Fruit fly (Drosophila melanogaster) whole organism, prepupa: ENCODE data around the gene IP3K2.

Experiments used
- CG10631 ChIP-seq: fragments of 200-800 bp; sonication (Bioruptor generic); optimal IDR thresholded peaks from 2 replicates; lab custom pipeline; 2016; ENCODE audit warnings: missing biosample characterization, missing genetic modification characterization
- CG6163 ChIP-seq: fragments of 200-800 bp; sonication (Bioruptor generic); IDR thresholded peaks from 3 replicates; pipeline ENCODE4 v1.3.6; 2022; ENCODE audit warnings: missing biosample characterization, missing genetic modification characterization
- CG7368 ChIP-seq: fragments of 200-800 bp; sonication (Bioruptor generic); optimal IDR thresholded peaks from 3 replicates; lab custom pipeline; 2016; ENCODE audit warnings: missing biosample characterization, missing genetic modification characterization
- CG9139 ChIP-seq: fragments of 200-800 bp; sonication (Bioruptor generic); optimal IDR thresholded peaks from 3 replicates; lab custom pipeline; 2017; ENCODE audit warnings: missing biosample characterization, mild to moderate bottlenecking, missing genetic modification characterization
- Hr39 ChIP-seq: fragments of 200-800 bp; sonication (Bioruptor generic); optimal IDR thresholded peaks from 2 replicates; lab custom pipeline; 2016; ENCODE audit warnings: missing biosample characterization, missing genetic modification characterization
- Smox ChIP-seq: fragments of 200-800 bp; sonication (Bioruptor generic); optimal IDR thresholded peaks from 3 replicates; lab custom pipeline; 2016; ENCODE audit warnings: missing biosample characterization, missing genetic modification characterization
- achi ChIP-seq: fragments of 200-800 bp; sonication (Bioruptor generic); optimal IDR thresholded peaks from 3 replicates; lab custom pipeline; 2016; ENCODE audit warnings: missing biosample characterization, missing genetic modification characterization
- dac ChIP-seq: fragments of 200-800 bp; sonication (Bioruptor generic); optimal IDR thresholded peaks from 2 replicates; lab custom pipeline; 2017; ENCODE audit warnings: missing biosample characterization, mild to moderate bottlenecking, missing genetic modification characterization
- salr ChIP-seq, 2 experiments: fragments of 200-800 bp; sonication (Bioruptor generic); optimal IDR thresholded peaks; 3 replicates each; lab custom pipeline; 2016 to 2018; ENCODE audit warnings: missing biosample characterization in 2 of 2, missing genetic modification characterization in 2 of 2, mild to moderate bottlenecking in 1 of 2

- TF ChIP-seq dac (GFP tag; lab: Kevin White, UChicago) (no peak), achi (no peak), CG7368 (GFP tag; lab: Kevin White, UChicago) (no peak), Hr39 (no peak), CG6163 (GFP tag; lab: Robert Waterston, UW) (no peak), CG10631 (GFP tag; lab: Kevin White, UChicago) (no peak), CG9139 (no peak), salr (GFP tag; optimal IDR thresholded peaks at IDR 0.05; lab: Kevin White, UChicago) (no peak), Smox (GFP tag; lab: Kevin White, UChicago) (no peak)
Measured at dm6 chrX:13285749-13286336, 17.6 kb upstream of the IP3K2 start.
